Worm (Caenorhabditis elegans): ENCODE data around the gene bath-33.
"Not testable (repeated sequence)": the region's sequence is repeated elsewhere in the genome, so short reads cannot be mapped to it uniquely, and the experiment has no call there.

bath-33 gene

DNA sequence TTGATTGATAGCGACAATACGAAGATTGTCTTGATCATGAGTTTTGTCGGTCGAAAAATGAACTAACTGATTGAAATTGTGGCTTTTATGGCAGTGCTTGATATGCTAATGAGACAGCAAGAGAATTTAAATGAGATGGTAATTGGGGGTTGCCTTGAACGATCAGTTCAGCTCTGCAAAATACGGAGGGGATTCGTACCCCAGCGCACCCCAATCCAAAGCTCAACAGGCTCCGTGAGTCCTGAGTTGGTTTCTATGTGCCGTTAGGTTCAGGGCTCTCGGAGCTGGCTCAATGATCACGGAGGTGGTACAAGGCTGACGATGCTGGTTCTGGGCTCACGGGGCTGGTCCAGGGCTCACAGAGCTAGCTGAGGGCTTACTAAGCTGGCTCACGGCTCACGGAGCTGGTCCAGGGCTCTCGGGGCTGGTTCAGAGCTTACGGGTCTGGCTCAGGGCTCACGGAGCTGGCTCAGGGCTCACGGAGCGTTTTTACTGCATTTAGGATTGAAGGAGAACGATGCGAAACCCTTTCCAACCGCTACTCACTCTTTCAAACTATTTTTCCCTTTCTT, 38.9 kb upstream of the bath-33 start, which contains the start of gene ZC204.6:
Gene ZC204.6, minus strand, starts transcription at position 51 of the 572 bp plus-strand sequence.
- TF ChIP-seq egl-27 (tag; optimal IDR thresholded peaks at IDR 0.05) (no peak), lin-15B (tag; optimal IDR thresholded peaks at IDR 0.05) (no peak), jun-1 (tag; optimal IDR thresholded peaks at IDR 0.05) (no peak), aly-2 (tag; optimal IDR thresholded peaks at IDR 0.05) (no peak), eor-1 (tag; optimal IDR thresholded peaks at IDR 0.05) (no peak), nhr-28 (tag; optimal IDR thresholded peaks at IDR 0.05) (no peak), unc-62 (GFP tag; optimal IDR thresholded peaks at IDR 0.05) (no peak), ama-1 (optimal IDR thresholded peaks at IDR 0.05) (no peak), snpc-4 (tag; optimal IDR thresholded peaks at IDR 0.05) (no peak), R02D3.7 (tag; optimal IDR thresholded peaks at IDR 0.05) (no peak)

DNA sequence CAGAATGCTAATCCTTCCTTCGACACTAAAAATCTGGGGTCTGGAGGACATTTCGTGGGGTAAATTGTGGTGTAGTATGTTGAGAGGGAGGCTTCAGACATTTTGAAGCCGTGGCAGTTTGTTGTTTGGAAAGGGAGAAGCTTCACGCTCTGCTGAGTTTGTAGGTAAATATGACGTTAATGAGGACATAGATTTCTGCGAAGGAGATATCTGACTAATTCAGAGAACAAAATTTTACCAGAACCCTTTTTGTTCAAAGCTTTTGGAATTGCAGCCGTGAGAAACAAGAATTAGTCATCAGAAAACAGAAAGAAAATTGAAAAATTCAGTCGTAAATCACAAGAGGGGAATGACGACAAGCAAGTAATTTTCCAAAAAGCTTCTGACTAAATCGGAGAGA, 34.5 kb upstream of the bath-33 start, which contains the start of gene srh-72:
Gene srh-72, minus strand, starts transcription at position 101 of the 400 bp plus-strand sequence.
- TF ChIP-seq nhr-23 (tag; optimal IDR thresholded peaks at IDR 0.05): no peak
- no peak for TF ChIP-seq ztf-4 (tag; optimal IDR thresholded peaks at IDR 0.05)
- TF ChIP-seq tbx-2 (tag; optimal IDR thresholded peaks at IDR 0.05): no peak
- TF ChIP-seq ceh-16 (tag; optimal IDR thresholded peaks at IDR 0.05): no peak
- no peak for TF ChIP-seq nhr-43 (tag; optimal IDR thresholded peaks at IDR 0.05; ENCODE audit: poor library complexity, severe bottlenecking)
- TF ChIP-seq unc-62 (GFP tag; optimal IDR thresholded peaks at IDR 0.05): no peak
- TF ChIP-seq egl-27 (tag; optimal IDR thresholded peaks at IDR 0.05): no peak
- TF ChIP-seq mml-1 (tag; optimal IDR thresholded peaks at IDR 0.05): no peak
- TF ChIP-seq ztf-11 (tag; optimal IDR thresholded peaks at IDR 0.05): no peak
- TF ChIP-seq ceh-82 (tag; optimal IDR thresholded peaks at IDR 0.05): no peak
- no peak for TF ChIP-seq skn-1 (tag; optimal IDR thresholded peaks at IDR 0.05)
- TF ChIP-seq mdl-1 (tag; optimal IDR thresholded peaks at IDR 0.05): no peak
- TF ChIP-seq eor-1 (tag; optimal IDR thresholded peaks at IDR 0.05): no peak
- no peak for TF ChIP-seq fos-1 (tag; optimal IDR thresholded peaks at IDR 0.05)
- TF ChIP-seq unc-39 (tag; optimal IDR thresholded peaks at IDR 0.05): no peak

DNA sequence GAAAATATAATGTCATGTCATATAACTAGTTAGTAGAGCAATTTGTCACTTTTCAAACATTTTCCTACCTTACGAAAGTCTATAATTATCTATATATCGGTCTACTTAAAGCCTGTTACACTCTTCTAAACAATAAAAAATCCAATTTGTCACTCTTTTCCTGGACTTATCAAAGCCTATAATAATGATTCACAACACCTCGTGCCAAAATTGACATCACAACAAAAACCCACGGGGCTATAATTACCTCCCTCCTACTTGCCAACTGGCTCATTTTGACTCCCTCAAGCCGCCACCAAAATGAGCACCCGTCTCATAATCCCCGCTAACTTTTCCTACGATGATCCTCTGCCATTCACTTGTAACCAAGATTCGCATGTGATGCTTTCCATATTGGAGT, 30.4 kb upstream of the bath-33 start, which contains the start of gene srg-20:
Gene srg-20, plus strand, starts transcription at position 301 of the 400 bp plus-strand sequence.
- not testable (repeated sequence) for TF ChIP-seq nhr-43 (tag; optimal IDR thresholded peaks at IDR 0.05; ENCODE audit: poor library complexity, severe bottlenecking); daf-12 (tag; optimal IDR thresholded peaks at IDR 0.05); skn-1 (tag; optimal IDR thresholded peaks at IDR 0.05)

DNA sequence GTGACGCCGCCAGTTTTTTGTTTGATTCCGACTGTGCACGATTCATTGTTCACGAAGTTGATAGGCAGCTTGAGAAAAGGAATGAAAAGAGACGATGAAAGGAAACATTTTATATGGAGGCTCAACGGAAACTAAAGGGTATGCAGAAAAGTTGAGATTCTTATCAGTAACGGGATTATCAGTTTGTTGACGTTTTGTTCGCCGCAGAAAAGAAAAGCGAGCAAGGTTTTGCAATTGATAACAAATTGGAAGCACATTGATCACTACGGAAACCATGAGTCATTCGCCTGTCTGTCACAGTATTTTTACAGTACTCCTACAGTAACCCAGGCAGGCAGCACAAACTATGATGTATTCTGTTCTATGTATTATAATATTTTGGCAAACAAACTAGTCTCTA, 30.0 kb upstream of the bath-33 start:
- TF ChIP-seq aly-2 (tag; optimal IDR thresholded peaks at IDR 0.05) (no peak), elt-3 (tag; optimal IDR thresholded peaks at IDR 0.05) (no peak), elt-2 (tag; optimal IDR thresholded peaks at IDR 0.05) (peak; percentile 70), jun-1 (tag; optimal IDR thresholded peaks at IDR 0.05) (no peak), pqm-1 (tag; optimal IDR thresholded peaks at IDR 0.05) (peak; percentile 47)

- TF ChIP-seq ZK546.5, ceh-28, jun-1 (tag; optimal IDR thresholded peaks at IDR 0.05): not testable (repeated sequence)
Observed at ce11 chrII:1633490-1633889, 27.5 kb upstream of the bath-33 start, which contains the start of gene C08E3.1. C08E3.1 (plus strand) TSS chrII:1633790.

DNA sequence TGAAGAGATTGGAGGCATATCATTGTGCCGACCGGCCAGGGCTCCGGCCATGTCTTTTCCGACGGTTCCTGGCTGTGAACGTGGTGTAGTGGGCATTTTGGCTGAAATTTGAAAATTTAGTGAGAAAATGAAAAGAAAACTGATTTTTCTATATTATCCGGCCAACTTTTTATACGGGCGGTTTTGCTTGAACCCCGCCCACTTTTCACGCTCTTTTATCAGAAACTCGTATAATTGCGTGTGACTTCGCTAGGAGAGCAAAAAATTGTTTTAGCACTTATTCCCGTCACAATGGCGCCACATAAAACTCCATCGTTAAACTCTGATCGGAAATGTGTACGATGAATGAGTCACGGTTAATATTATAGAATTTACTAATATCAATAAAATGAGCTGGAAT, 26.2 kb upstream of the bath-33 start, which contains the start of gene C08E3.13:
Gene C08E3.13, minus strand, starts transcription at position 101 of the 400 bp plus-strand sequence.
- not testable (repeated sequence) for TF ChIP-seq egl-27, elt-1, zag-1 (tag; optimal IDR thresholded peaks at IDR 0.05)

ce11 chrII:1627783-1628182, 21.8 kb upstream of the bath-33 start, which contains the start of gene C08E3.15:
C08E3.15 (minus strand) TSS chrII:1627883.
- not testable (repeated sequence) for TF ChIP-seq skn-1, nhr-11, ceh-82 (tag; optimal IDR thresholded peaks at IDR 0.05)
